Worm (Caenorhabditis elegans) whole organism, young adult: ENCODE measurements around the gene F54D5.23.
"Not testable (repeated sequence)": the region's sequence is repeated elsewhere in the genome, so short reads cannot be mapped to it uniquely, and the experiment has no call there.

Experiments
- F37B4.10 ChIP-seq: fragments of 200-800 bp; sonication (Bioruptor generic); IDR thresholded peaks from 2 replicates; pipeline ENCODE4 v1.3.6; 2022; ENCODE audit warnings: missing genetic modification characterization, missing compliant biosample characterization
- ceh-100 ChIP-seq: fragments of 200-800 bp; sonication (Bioruptor generic); IDR thresholded peaks from 2 replicates; pipeline ENCODE4 v1.3.6; 2022; ENCODE audit warnings: missing genetic modification reagents, missing genetic modification characterization, missing compliant biosample characterization
- efl-1 ChIP-seq: fragments of 150-350 bp; optimal IDR thresholded peaks from 2 replicates; lab custom pipeline; 2014; ENCODE audit warnings: missing biosample characterization, missing genetic modification reagents, missing genetic modification characterization
- egl-18 ChIP-seq: fragments of 200-800 bp; sonication (Bioruptor generic); IDR thresholded peaks from 2 replicates; pipeline ENCODE4 v1.3.6; 2022; ENCODE audit warnings: missing genetic modification reagents, missing genetic modification characterization, missing compliant biosample characterization
- nfyb-1 ChIP-seq: fragments of 200-800 bp; sonication (Bioruptor generic); IDR thresholded peaks from 2 replicates; pipeline ENCODE4 v1.3.6; 2022; ENCODE audit warnings: missing genetic modification reagents, missing genetic modification characterization, missing compliant biosample characterization
- sea-2 ChIP-seq: fragments of 200-800 bp; sonication (Bioruptor generic); IDR thresholded peaks from 2 replicates; pipeline ENCODE4 v1.3.6; 2022; ENCODE audit warnings: missing genetic modification characterization, missing compliant biosample characterization
- snpc-4 ChIP-seq, 5 experiments: fragments of 150-350 bp in 1 of 5; sonication (generic microtip) in 4 of 5; optimal IDR thresholded peaks; 2 replicates each; lab custom pipeline; 2014 to 2018; ENCODE audit warnings: missing genetic modification characterization in 5 of 5, missing biosample characterization in 3 of 5, antibody characterized with exemption in 2 of 5, mild to moderate bottlenecking in 2 of 5, missing compliant biosample characterization in 2 of 5, missing genotype in 2 of 5, moderate library complexity in 2 of 5, missing genetic modification reagents in 1 of 5

DNA sequence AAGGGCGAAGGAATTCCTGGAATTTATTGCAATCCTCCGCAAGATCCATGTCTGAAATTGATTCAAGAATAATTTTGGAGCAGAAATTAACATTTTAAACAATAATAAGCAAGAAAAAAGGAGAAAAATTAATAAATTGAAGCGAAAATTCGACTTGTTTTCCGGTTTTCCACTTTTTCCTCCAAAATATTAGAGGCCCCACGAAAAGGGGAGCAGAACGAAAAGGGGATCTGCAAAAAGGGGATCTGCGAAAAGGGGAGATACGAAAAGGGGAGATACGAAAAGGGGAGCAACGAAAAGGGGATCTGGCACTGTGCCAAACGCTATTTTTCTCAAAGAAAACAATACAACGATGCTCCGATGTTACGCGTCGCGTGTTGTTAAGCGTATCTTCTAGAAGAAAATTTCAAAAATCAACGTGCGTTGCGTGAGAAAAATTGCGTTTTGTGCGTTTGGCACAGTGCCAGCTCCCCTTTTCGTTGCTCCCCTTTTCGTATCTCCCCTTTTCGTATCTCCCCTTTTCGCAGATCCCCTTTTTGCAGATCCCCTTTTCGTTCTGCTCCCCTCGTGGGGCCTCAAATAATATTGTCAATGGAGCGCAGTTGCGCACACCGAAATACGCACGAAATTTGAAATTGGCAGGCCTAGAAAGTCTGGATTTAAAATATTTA is 34.5 kb downstream of the F54D5.23 start, which contains the start of gene Y62F5A.12:
- TF ChIP-seq ceh-100 (GFP tag; lab: Robert Waterston, UW) (peak; percentile 99), snpc-4 (tag; optimal IDR thresholded peaks at IDR 0.05; lab: Kevin White, UChicago) (peak in 3 of 4 experiments; percentile 43 to 70 (median 65)), egl-18 (GFP tag; lab: Robert Waterston, UW) (peak; percentile 86), efl-1 (GFP tag; lab: Kevin White, UChicago) (peak; percentile 52), nfyb-1 (GFP tag; lab: Robert Waterston, UW) (peak; percentile 94), F37B4.10 (GFP tag; lab: Robert Waterston, UW) (peak; percentile 95)
- not testable (repeated sequence) for TF ChIP-seq snpc-4 (GFP tag; optimal IDR thresholded peaks at IDR 0.05; lab: Kevin White, UChicago); sea-2
